Worm (Caenorhabditis elegans): Measurements from ENCODE around the gene brc-1.

DNA sequence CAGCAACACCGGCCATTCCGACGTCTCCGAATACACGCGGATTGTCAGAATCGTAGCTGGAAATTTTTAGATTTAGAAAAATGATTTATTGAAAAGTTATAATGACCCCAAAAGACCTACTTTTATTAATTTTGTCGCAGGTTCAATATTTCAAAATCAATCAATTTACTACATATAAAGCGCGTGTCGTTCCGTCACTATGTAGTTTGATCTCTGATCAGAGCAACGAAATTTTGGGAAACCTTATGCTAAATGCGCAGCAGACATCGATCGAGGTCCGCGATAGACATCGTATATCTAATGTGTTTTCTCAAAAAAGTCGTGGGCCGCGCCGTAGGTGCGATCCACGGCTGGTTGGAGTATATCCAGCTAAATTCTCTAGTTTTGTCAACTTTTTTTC is 43.7 kb upstream of the brc-1 start:
- TF ChIP-seq sdz-38 (tag; optimal IDR thresholded peaks at IDR 0.05) (no peak), ztf-25 (GFP tag; IDR thresholded peaks at IDR 0.05) (no peak), zfh-2 (GFP tag; conservative IDR thresholded peaks at IDR 0.05) (no peak), efl-1 (GFP tag; optimal IDR thresholded peaks at IDR 0.05) (no peak), hmg-1.2 (GFP tag; IDR thresholded peaks at IDR 0.05) (no peak), snpc-4 (GFP tag; optimal IDR thresholded peaks at IDR 0.05) (peak; percentile 11), snpc-4 (tag; optimal IDR thresholded peaks at IDR 0.05) (peak in 2 of 4 experiments; percentile 68 to 71), Y53F4B.3 (GFP tag; IDR thresholded peaks at IDR 0.05) (no peak), B0261.1 (tag; optimal IDR thresholded peaks at IDR 0.05) (no peak), atf-7 (tag; optimal IDR thresholded peaks at IDR 0.05) (no peak), B0019.2 (GFP tag; conservative IDR thresholded peaks at IDR 0.05) (no peak), let-607 (tag; optimal IDR thresholded peaks at IDR 0.05) (no peak)
